Worm (Caenorhabditis elegans): Measurements from ENCODE around the gene C18D11.10.

Gene C18D11.10

ce11 chrIII:11847014-11847413, 39.5 kb downstream of the C18D11.10 start:
- TF ChIP-seq blmp-1 (tag; optimal IDR thresholded peaks at IDR 0.05; ENCODE audit: insufficient read depth) (no peak), nhr-12 (tag; optimal IDR thresholded peaks at IDR 0.05) (no peak), Y55F3AM.14 (GFP tag; optimal IDR thresholded peaks at IDR 0.05) (no peak), nhr-23 (tag; optimal IDR thresholded peaks at IDR 0.05) (no peak), ceh-16 (tag; optimal IDR thresholded peaks at IDR 0.05) (no peak), dmd-4 (tag; optimal IDR thresholded peaks at IDR 0.05) (no peak), skn-1 (tag; optimal IDR thresholded peaks at IDR 0.05) (no peak), nhr-11 (tag; optimal IDR thresholded peaks at IDR 0.05) (no peak), mab-5 (tag; optimal IDR thresholded peaks at IDR 0.05) (no peak), nhr-21 (tag; optimal IDR thresholded peaks at IDR 0.05) (no peak), sma-9 (GFP tag; optimal IDR thresholded peaks at IDR 0.05) (no peak), sma-9 (tag; optimal IDR thresholded peaks at IDR 0.05) (no peak), unc-62 (GFP tag; optimal IDR thresholded peaks at IDR 0.05) (no peak), lin-11 (tag; optimal IDR thresholded peaks at IDR 0.05) (no peak), crh-2 (tag; optimal IDR thresholded peaks at IDR 0.05) (no peak), nhr-237 (tag; optimal IDR thresholded peaks at IDR 0.05) (no peak)

ce11 chrIII:11847658-11848202, 40.2 kb downstream of the C18D11.10 start, which contains the start of gene mif-1:
TSS of gene mif-1 (plus strand) at chrIII:11848152.
- no peak for TF ChIP-seq nhr-12 (tag; optimal IDR thresholded peaks at IDR 0.05)
- TF ChIP-seq R02D3.7 (tag; optimal IDR thresholded peaks at IDR 0.05) = no peak
- no peak for TF ChIP-seq elt-3 (tag; optimal IDR thresholded peaks at IDR 0.05)
- no peak for TF ChIP-seq crh-2 (tag; optimal IDR thresholded peaks at IDR 0.05)
- no peak for TF ChIP-seq alr-1 (tag; optimal IDR thresholded peaks at IDR 0.05)
- no peak for TF ChIP-seq F13H6.1 (tag; optimal IDR thresholded peaks at IDR 0.05)
- no peak for TF ChIP-seq dmd-4 (tag; optimal IDR thresholded peaks at IDR 0.05)
- no peak for TF ChIP-seq ztf-11 (tag; optimal IDR thresholded peaks at IDR 0.05)
- TF ChIP-seq zag-1 (tag; optimal IDR thresholded peaks at IDR 0.05) = no peak
- TF ChIP-seq egl-27 (tag; optimal IDR thresholded peaks at IDR 0.05) = no peak
- no peak for TF ChIP-seq unc-62 (GFP tag; optimal IDR thresholded peaks at IDR 0.05)
- TF ChIP-seq nhr-21 (tag; optimal IDR thresholded peaks at IDR 0.05) = no peak
- no peak for TF ChIP-seq blmp-1 (tag; optimal IDR thresholded peaks at IDR 0.05; ENCODE audit: insufficient read depth)
- no peak for TF ChIP-seq nhr-25 (tag; optimal IDR thresholded peaks at IDR 0.05)
- TF ChIP-seq skn-1 (tag; optimal IDR thresholded peaks at IDR 0.05) = no peak
- TF ChIP-seq C34F6.9 (tag; optimal IDR thresholded peaks at IDR 0.05) = peak; percentile 54
- no peak for TF ChIP-seq nhr-6 (tag; optimal IDR thresholded peaks at IDR 0.05)
- TF ChIP-seq ztf-4 (tag; optimal IDR thresholded peaks at IDR 0.05) = no peak
- TF ChIP-seq ceh-16 (tag; optimal IDR thresholded peaks at IDR 0.05) = no peak
- no peak for TF ChIP-seq snpc-4 (tag; optimal IDR thresholded peaks at IDR 0.05)
- no peak for TF ChIP-seq nhr-10 (tag; optimal IDR thresholded peaks at IDR 0.05)
- TF ChIP-seq nhr-77 (tag; optimal IDR thresholded peaks at IDR 0.05) = no peak
- TF ChIP-seq sem-4 (tag; optimal IDR thresholded peaks at IDR 0.05) = no peak
- TF ChIP-seq ceh-82 (tag; optimal IDR thresholded peaks at IDR 0.05) = no peak
- TF ChIP-seq nhr-237 (tag; optimal IDR thresholded peaks at IDR 0.05) = no peak
- TF ChIP-seq sma-3 (GFP tag; optimal IDR thresholded peaks at IDR 0.05) = no peak
- TF ChIP-seq nhr-129 (tag; optimal IDR thresholded peaks at IDR 0.05) = peak; percentile 41
- TF ChIP-seq ama-1 (optimal IDR thresholded peaks at IDR 0.05) = no peak
- peak; percentile 86 to 98 for TF ChIP-seq lsy-2 (tag; optimal IDR thresholded peaks at IDR 0.05)
- TF ChIP-seq Y55F3AM.14 (GFP tag; optimal IDR thresholded peaks at IDR 0.05) = no peak
- TF ChIP-seq fos-1 (tag; optimal IDR thresholded peaks at IDR 0.05) = no peak
- TF ChIP-seq lin-13 (GFP tag; optimal IDR thresholded peaks at IDR 0.05) = peak; percentile 32
- peak; percentile 64 for TF ChIP-seq unc-55 (GFP tag; optimal IDR thresholded peaks at IDR 0.05)
- TF ChIP-seq lin-11 (tag; optimal IDR thresholded peaks at IDR 0.05) = no peak
- TF ChIP-seq gmeb-1 (tag; optimal IDR thresholded peaks at IDR 0.05) = peak; percentile 36
- TF ChIP-seq aly-2 (tag; optimal IDR thresholded peaks at IDR 0.05) = no peak
- no peak for TF ChIP-seq mab-5 (tag; optimal IDR thresholded peaks at IDR 0.05)
- TF ChIP-seq unc-39 (tag; optimal IDR thresholded peaks at IDR 0.05) = no peak

ce11 chrIII:11848317-11848716, 40.8 kb downstream of the C18D11.10 start:
- TF ChIP-seq nhr-23 (tag; optimal IDR thresholded peaks at IDR 0.05) (no peak), ZK546.5 (tag; optimal IDR thresholded peaks at IDR 0.05) (no peak), ama-1 (optimal IDR thresholded peaks at IDR 0.05) (no peak), fos-1 (tag; optimal IDR thresholded peaks at IDR 0.05) (no peak), nhr-237 (tag; optimal IDR thresholded peaks at IDR 0.05) (no peak), peb-1 (tag; optimal IDR thresholded peaks at IDR 0.05) (no peak), C34F6.9 (tag; optimal IDR thresholded peaks at IDR 0.05) (no peak), unc-55 (GFP tag; optimal IDR thresholded peaks at IDR 0.05) (no peak), skn-1 (tag; optimal IDR thresholded peaks at IDR 0.05) (no peak), ztf-1 (GFP tag; conservative IDR thresholded peaks at IDR 0.05) (no peak), nhr-11 (tag; optimal IDR thresholded peaks at IDR 0.05) (no peak), ztf-4 (tag; optimal IDR thresholded peaks at IDR 0.05) (no peak), nhr-6 (tag; optimal IDR thresholded peaks at IDR 0.05) (no peak), egl-27 (tag; optimal IDR thresholded peaks at IDR 0.05) (no peak)
